Worm (Caenorhabditis elegans) whole organism, young adult: ENCODE data around the gene fis-1.
"Not testable (repeated sequence)": the region's sequence is repeated elsewhere in the genome, so short reads cannot be mapped to it uniquely, and the experiment has no call there.

Experiments used
- B0261.1 ChIP-seq: sonication (generic microtip); optimal IDR thresholded peaks from 2 replicates; lab custom pipeline; 2016; ENCODE audit warnings: mild to moderate bottlenecking, missing genetic modification characterization, moderate library complexity, missing compliant biosample characterization
- B0336.3 ChIP-seq: fragments of 200-800 bp; sonication (Bioruptor generic); IDR thresholded peaks from 2 replicates; pipeline ENCODE4 v1.3.6; 2022; ENCODE audit warnings: missing genetic modification characterization, missing compliant biosample characterization
- D2030.7 ChIP-seq: fragments of 200-800 bp; sonication (Bioruptor generic); IDR thresholded peaks from 2 replicates; pipeline ENCODE4 v1.3.6; 2022; ENCODE audit warnings: missing genetic modification reagents, missing genetic modification characterization, missing compliant biosample characterization
- F22D6.2 ChIP-seq: sonication (generic microtip); optimal IDR thresholded peaks from 2 replicates; lab custom pipeline; 2016; ENCODE audit warnings: mild to moderate bottlenecking, missing genetic modification characterization, missing compliant biosample characterization
- F52B5.7 ChIP-seq: sonication (generic microtip); optimal IDR thresholded peaks from 2 replicates; lab custom pipeline; 2016; ENCODE audit warnings: mild to moderate bottlenecking, missing genetic modification characterization, missing compliant biosample characterization
- K11D2.4 ChIP-seq: fragments of 200-800 bp; sonication (Bioruptor generic); IDR thresholded peaks from 2 replicates; pipeline ENCODE4 v1.3.6; 2022; ENCODE audit warnings: missing genetic modification reagents, missing genetic modification characterization, missing compliant biosample characterization
- K12H6.12 ChIP-seq: fragments of 200-800 bp; sonication (Bioruptor generic); optimal IDR thresholded peaks from 2 replicates; lab custom pipeline; 2018; ENCODE audit warnings: mild to moderate bottlenecking, missing genetic modification characterization, missing compliant biosample characterization
- Y53G8AR.9 ChIP-seq: fragments of 200-800 bp; sonication (Bioruptor generic); conservative IDR thresholded peaks from 2 replicates; pipeline ENCODE4 v1.3.6; 2022; ENCODE audit warnings: missing genetic modification reagents, missing genetic modification characterization, missing compliant biosample characterization
- ZK185.1 ChIP-seq: sonication (generic microtip); optimal IDR thresholded peaks from 2 replicates; lab custom pipeline; 2016; ENCODE audit warnings: mild to moderate bottlenecking, missing genetic modification characterization, missing compliant biosample characterization; ENCODE audit not compliant: poor library complexity, severe bottlenecking
- akir-1 ChIP-seq: fragments of 200-800 bp; sonication (Bioruptor generic); optimal IDR thresholded peaks from 2 replicates; lab custom pipeline; 2018; ENCODE audit warnings: mild to moderate bottlenecking, missing genetic modification characterization, moderate library complexity, missing compliant biosample characterization
- ama-1 ChIP-seq, 3 experiments: fragments of 150-350 bp in 1 of 3; sonication (generic microtip) in 2 of 3; optimal IDR thresholded peaks; 2 replicates each; lab custom pipeline; 2014 to 2018; ENCODE audit warnings: missing biosample characterization in 2 of 3, missing genetic modification characterization in 2 of 3, missing genetic modification reagents in 2 of 3
- athp-1 ChIP-seq: sonication (generic microtip); optimal IDR thresholded peaks from 2 replicates; lab custom pipeline; 2017; ENCODE audit warnings: mild to moderate bottlenecking, missing genetic modification characterization, missing compliant biosample characterization
- cebp-2 ChIP-seq: fragments of 200-800 bp; sonication (Bioruptor generic); IDR thresholded peaks from 2 replicates; pipeline ENCODE4 v1.3.6; 2022; ENCODE audit warnings: missing genetic modification characterization, missing compliant biosample characterization
- ceh-100 ChIP-seq: fragments of 200-800 bp; sonication (Bioruptor generic); IDR thresholded peaks from 2 replicates; pipeline ENCODE4 v1.3.6; 2022; ENCODE audit warnings: missing genetic modification reagents, missing genetic modification characterization, missing compliant biosample characterization
- ceh-27 ChIP-seq: fragments of 200-800 bp; sonication (Bioruptor generic); optimal IDR thresholded peaks from 2 replicates; lab custom pipeline; 2018; ENCODE audit warnings: mild to moderate bottlenecking, missing genetic modification characterization, moderate library complexity, missing compliant biosample characterization
- ceh-91 ChIP-seq: fragments of 200-800 bp; sonication (Bioruptor generic); IDR thresholded peaks from 2 replicates; pipeline ENCODE4 v1.3.6; 2022; ENCODE audit warnings: missing genetic modification reagents, missing genetic modification characterization, missing compliant biosample characterization
- dox-1 ChIP-seq: fragments of 200-800 bp; sonication (Bioruptor generic); IDR thresholded peaks from 2 replicates; pipeline ENCODE4 v1.3.6; 2022; ENCODE audit warnings: missing genetic modification reagents, missing genetic modification characterization, missing compliant biosample characterization
- dpl-1 ChIP-seq: fragments of 150-350 bp; optimal IDR thresholded peaks from 2 replicates; lab custom pipeline; 2014; ENCODE audit warnings: missing biosample characterization, missing genetic modification reagents, missing genetic modification characterization
- ets-4 ChIP-seq: fragments of 200-800 bp; sonication (Bioruptor generic); optimal IDR thresholded peaks from 2 replicates; lab custom pipeline; 2018; ENCODE audit warnings: mild to moderate bottlenecking, missing genetic modification characterization, missing compliant biosample characterization
- gei-17 ChIP-seq: fragments of 200-800 bp; sonication (Bioruptor generic); optimal IDR thresholded peaks from 2 replicates; lab custom pipeline; 2018; ENCODE audit warnings: mild to moderate bottlenecking, missing genetic modification characterization, missing compliant biosample characterization
- him-1 ChIP-seq: sonication (generic microtip); optimal IDR thresholded peaks from 2 replicates; lab custom pipeline; 2016; ENCODE audit warnings: missing genotype, missing genetic modification reagents, missing genetic modification characterization, missing compliant biosample characterization
- let-607 ChIP-seq, 2 experiments: fragments of 200-800 bp in 1 of 2; sonication (Bioruptor generic) in 1 of 2; sonication (generic microtip) in 1 of 2; optimal IDR thresholded peaks; 2 replicates each; lab custom pipeline; 2016 to 2018; ENCODE audit warnings: mild to moderate bottlenecking in 2 of 2, missing compliant biosample characterization in 2 of 2, missing genetic modification characterization in 2 of 2, moderate library complexity in 2 of 2, missing genotype in 1 of 2
- lin-26 ChIP-seq: fragments of 200-800 bp; sonication (Bioruptor generic); IDR thresholded peaks from 2 replicates; pipeline ENCODE4 v1.3.6; 2022; ENCODE audit warnings: missing genetic modification reagents, missing genetic modification characterization, missing compliant biosample characterization
- lin-40 ChIP-seq: sonication (generic microtip); optimal IDR thresholded peaks from 2 replicates; lab custom pipeline; 2016; ENCODE audit warnings: missing genetic modification characterization, mild to moderate bottlenecking, missing compliant biosample characterization, missing genotype, missing genetic modification reagents
- lin-54 ChIP-seq: fragments of 200-800 bp; sonication (Bioruptor generic); optimal IDR thresholded peaks from 2 replicates; lab custom pipeline; 2018; ENCODE audit warnings: mild to moderate bottlenecking, missing genetic modification characterization, missing compliant biosample characterization
- madf-3 ChIP-seq: fragments of 200-800 bp; sonication (Bioruptor generic); IDR thresholded peaks from 2 replicates; pipeline ENCODE4 v1.3.6; 2022; ENCODE audit warnings: missing genetic modification reagents, missing genetic modification characterization, missing compliant biosample characterization
- madf-6 ChIP-seq: fragments of 200-800 bp; sonication (Bioruptor generic); IDR thresholded peaks from 2 replicates; pipeline ENCODE4 v1.3.6; 2022; ENCODE audit warnings: missing genetic modification reagents, missing genetic modification characterization, missing compliant biosample characterization
- mcd-1 ChIP-seq: fragments of 200-800 bp; sonication (Bioruptor generic); IDR thresholded peaks from 2 replicates; pipeline ENCODE4 v1.3.6; 2022; ENCODE audit warnings: missing genetic modification reagents, missing genetic modification characterization, missing compliant biosample characterization
- nfyb-1 ChIP-seq: fragments of 200-800 bp; sonication (Bioruptor generic); IDR thresholded peaks from 2 replicates; pipeline ENCODE4 v1.3.6; 2022; ENCODE audit warnings: missing genetic modification reagents, missing genetic modification characterization, missing compliant biosample characterization
- nhr-80 ChIP-seq: sonication (generic microtip); optimal IDR thresholded peaks from 2 replicates; lab custom pipeline; 2016; ENCODE audit warnings: missing genetic modification characterization, missing compliant biosample characterization
- pbrm-1 ChIP-seq: fragments of 200-800 bp; sonication (Bioruptor generic); IDR thresholded peaks from 2 replicates; pipeline ENCODE4 v1.3.6; 2022; ENCODE audit warnings: missing genetic modification reagents, missing genetic modification characterization, missing compliant biosample characterization
- repo-1 ChIP-seq: sonication (generic microtip); optimal IDR thresholded peaks from 2 replicates; lab custom pipeline; 2017; ENCODE audit warnings: mild to moderate bottlenecking, missing genetic modification characterization, missing compliant biosample characterization
- sdz-38 ChIP-seq: sonication (generic microtip); optimal IDR thresholded peaks from 2 replicates; lab custom pipeline; 2016; ENCODE audit warnings: missing genotype, missing genetic modification characterization, missing compliant biosample characterization
- sea-2 ChIP-seq: fragments of 200-800 bp; sonication (Bioruptor generic); IDR thresholded peaks from 2 replicates; pipeline ENCODE4 v1.3.6; 2022; ENCODE audit warnings: missing genetic modification characterization, missing compliant biosample characterization
- snpc-4 ChIP-seq, 5 experiments: fragments of 150-350 bp in 1 of 5; sonication (generic microtip) in 4 of 5; optimal IDR thresholded peaks; 2 replicates each; lab custom pipeline; 2014 to 2018; ENCODE audit warnings: missing genetic modification characterization in 5 of 5, missing biosample characterization in 3 of 5, antibody characterized with exemption in 2 of 5, mild to moderate bottlenecking in 2 of 5, missing compliant biosample characterization in 2 of 5, missing genotype in 2 of 5, moderate library complexity in 2 of 5, missing genetic modification reagents in 1 of 5
- somi-1 ChIP-seq: fragments of 200-800 bp; sonication (Bioruptor generic); optimal IDR thresholded peaks from 2 replicates; lab custom pipeline; 2018; ENCODE audit warnings: mild to moderate bottlenecking, missing genetic modification characterization, missing compliant biosample characterization
- tbp1 ChIP-seq: fragments of 200-800 bp; sonication (Bioruptor generic); optimal IDR thresholded peaks from 2 replicates; lab custom pipeline; 2018; ENCODE audit warnings: mild to moderate bottlenecking, missing genetic modification characterization, missing compliant biosample characterization
- tlf-1 ChIP-seq: fragments of 200-800 bp; sonication (Bioruptor generic); optimal IDR thresholded peaks from 2 replicates; lab custom pipeline; 2018; ENCODE audit warnings: mild to moderate bottlenecking, missing genetic modification characterization, missing compliant biosample characterization
- unc-130 ChIP-seq: sonication (generic microtip); optimal IDR thresholded peaks from 2 replicates; lab custom pipeline; 2016; ENCODE audit warnings: missing genetic modification reagents, missing genetic modification characterization, missing compliant biosample characterization
- ztf-25 ChIP-seq: fragments of 200-800 bp; sonication (Bioruptor generic); IDR thresholded peaks from 2 replicates; pipeline ENCODE4 v1.3.6; 2022; ENCODE audit warnings: missing genetic modification reagents, missing genetic modification characterization, missing compliant biosample characterization
- ztf-28 ChIP-seq: fragments of 200-800 bp; sonication (Bioruptor generic); IDR thresholded peaks from 2 replicates; pipeline ENCODE4 v1.3.6; 2022; ENCODE audit warnings: missing genetic modification reagents, missing genetic modification characterization, missing compliant biosample characterization

The fis-1 gene

DNA sequence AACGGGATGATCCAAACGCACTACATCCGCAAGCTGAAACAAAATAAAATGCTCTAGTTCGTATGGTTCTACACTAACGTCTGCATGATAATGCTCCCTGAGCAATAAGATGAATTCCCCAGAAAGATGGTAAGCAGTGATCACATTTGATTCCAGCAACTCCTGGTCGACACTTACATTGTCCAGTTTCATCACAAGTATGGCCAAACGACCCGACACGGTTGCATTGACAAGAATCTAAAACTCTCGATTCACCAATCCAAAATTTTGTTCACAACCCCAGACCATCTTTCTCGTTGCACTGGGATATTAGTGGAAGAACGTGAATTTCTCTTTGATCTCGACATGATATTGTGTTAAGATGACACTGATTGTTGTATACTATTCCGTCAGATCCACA is 15.1 kb downstream of the fis-1 start (continued):
- TF ChIP-seq F52B5.7, result no peak

DNA sequence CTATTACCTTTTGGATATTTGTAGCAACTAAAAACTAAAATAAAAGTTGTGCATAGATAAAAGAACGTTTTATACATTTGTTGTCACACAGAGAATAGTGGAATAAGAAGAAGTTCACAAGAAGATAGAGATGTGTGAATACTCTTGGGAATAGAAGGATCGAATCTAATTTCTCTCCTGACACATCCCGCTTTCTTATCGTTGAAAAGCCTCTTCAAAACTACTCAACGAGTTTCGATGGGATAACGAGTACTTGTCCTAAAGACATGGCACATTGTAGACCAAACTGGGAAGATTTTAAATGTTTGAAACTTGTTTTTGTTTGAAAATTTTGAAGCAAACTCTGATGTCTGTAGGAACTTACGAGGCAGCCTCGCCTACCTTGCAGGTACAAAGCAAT is 17.5 kb downstream of the fis-1 start:
- TF ChIP-seq ceh-27 (peak; percentile 50), somi-1 (GFP tag; lab: Kevin White, UChicago) (no peak), Y53G8AR.9 (GFP tag; lab: Robert Waterston, UW) (no peak), gei-17 (no peak)

DNA sequence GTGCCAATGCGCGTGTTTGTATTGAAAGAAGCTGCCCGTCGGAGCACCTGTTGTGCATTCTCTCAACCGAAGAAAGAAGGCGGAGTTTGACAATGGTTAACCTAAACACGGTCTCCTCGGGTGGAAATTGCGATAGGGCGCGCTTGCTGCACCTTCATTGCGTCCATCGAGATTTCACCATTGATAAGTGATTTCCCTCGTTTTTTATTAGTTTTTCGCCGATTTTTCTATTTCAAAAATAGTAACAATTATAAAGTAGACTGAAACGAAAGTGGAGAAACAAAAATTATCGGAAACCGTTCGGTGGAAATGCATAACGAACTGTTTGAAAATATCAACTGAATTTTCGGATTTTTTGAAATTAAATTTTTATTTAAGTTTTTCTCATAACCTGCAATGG is 20.1 kb downstream of the fis-1 start, which contains the start of gene agr-1:
Gene agr-1 (minus strand): TSS at position 101 of the 400 bp plus-strand sequence.
- TF ChIP-seq madf-6 (GFP tag; lab: Robert Waterston, UW); F22D6.2 (tag; lab: Kevin White, UChicago); lin-26 (GFP tag; lab: Robert Waterston, UW): not testable (repeated sequence)

DNA sequence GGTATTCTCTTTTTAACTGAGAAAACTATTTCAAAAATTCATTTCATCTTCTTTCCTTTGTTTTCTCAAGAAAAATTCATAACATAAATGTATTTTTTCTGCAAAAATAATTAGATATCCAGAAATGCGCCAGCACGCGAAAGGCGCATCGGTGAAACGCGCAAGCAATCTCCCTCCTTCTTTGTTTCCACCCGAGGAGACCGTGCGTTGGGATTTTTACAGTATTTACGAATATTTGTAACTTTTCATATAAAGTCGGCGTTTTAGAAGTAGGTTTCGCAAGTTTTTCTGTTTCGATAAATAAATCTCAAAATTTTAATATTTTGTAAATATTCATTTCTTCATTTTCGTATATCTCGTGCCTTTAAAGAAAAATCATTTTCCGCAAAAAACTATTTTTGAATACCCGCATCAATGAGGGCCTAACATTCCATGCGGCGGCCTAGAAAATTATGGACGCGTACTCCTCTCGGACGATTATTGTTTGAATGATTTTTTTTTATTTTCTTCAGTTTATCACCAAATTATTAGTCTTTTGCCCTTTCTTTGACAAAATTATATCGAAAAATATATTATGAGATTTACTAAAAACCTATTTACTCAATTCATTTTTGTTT is 21.6 kb downstream of the fis-1 start, which contains the start of gene ssup-72:
Gene ssup-72 (plus strand): TSS at position 181 of the 617 bp plus-strand sequence.
- TF ChIP-seq D2030.7 (GFP tag; lab: Robert Waterston, UW) (peak; percentile 76), cebp-2 (GFP tag; lab: Robert Waterston, UW) (no peak), ztf-28 (GFP tag; lab: Robert Waterston, UW) (no peak), ceh-100 (GFP tag; lab: Robert Waterston, UW) (0 out of 2 replicates have a peak, but pooled peaks have one; percentile 16), K12H6.12 (tag; lab: Kevin White, UChicago) (peak; percentile 1), B0336.3 (GFP tag; lab: Robert Waterston, UW) (no peak), mcd-1 (GFP tag; lab: Robert Waterston, UW) (peak; percentile 62; the same call in 1 of the 2 replicates), madf-6 (GFP tag; lab: Robert Waterston, UW) (peak; percentile 81), sdz-38 (tag; lab: Kevin White, UChicago) (no peak), tbp1 (GFP tag; lab: Kevin White, UChicago) (peak; percentile 22), dox-1 (GFP tag; lab: Robert Waterston, UW) (peak; percentile 81), athp-1 (peak; percentile 22), lin-40 (tag; lab: Kevin White, UChicago) (peak; percentile 59), nfyb-1 (GFP tag; lab: Robert Waterston, UW) (peak; percentile 35; the same call in 1 of the 2 replicates), akir-1 (no peak), madf-3 (GFP tag; lab: Robert Waterston, UW) (0 out of 2 replicates have a peak, but pooled peaks have one; percentile 31), ama-1 (optimal IDR thresholded peaks at IDR 0.05; lab: Kevin White, UChicago) (no peak), ama-1 (GFP tag; optimal IDR thresholded peaks at IDR 0.05; lab: Kevin White, UChicago) (no peak), unc-130 (GFP tag; lab: Kevin White, UChicago) (peak; percentile 66), ZK185.1 (tag; lab: Kevin White, UChicago) (peak; percentile 72), sea-2 (GFP tag; lab: Robert Waterston, UW) (no peak), lin-54 (GFP tag; lab: Kevin White, UChicago) (peak; percentile 78), pbrm-1 (GFP tag; lab: Robert Waterston, UW) (peak; percentile 50; the same call in 1 of the 2 replicates), nhr-80 (tag; lab: Kevin White, UChicago) (no peak), let-607 (tag; optimal IDR thresholded peaks at IDR 0.05; lab: Kevin White, UChicago) (peak in 1 of 2 experiments; percentile 58), dpl-1 (GFP tag; lab: Kevin White, UChicago) (peak; percentile 35), B0261.1 (tag; lab: Kevin White, UChicago) (no peak), ztf-25 (GFP tag; lab: Robert Waterston, UW) (0 out of 2 replicates have a peak, but pooled peaks have one; percentile 6), repo-1 (no peak), ceh-27 (peak; percentile 55), ets-4 (GFP tag; lab: Kevin White, UChicago) (no peak), ceh-91 (peak; percentile 45; the same call in 1 of the 2 replicates), tlf-1 (GFP tag; lab: Kevin White, UChicago) (peak; percentile 8), snpc-4 (GFP tag; optimal IDR thresholded peaks at IDR 0.05; lab: Kevin White, UChicago) (no peak), snpc-4 (tag; optimal IDR thresholded peaks at IDR 0.05; lab: Kevin White, UChicago) (peak in 2 of 4 experiments; percentile 8 to 33), K11D2.4 (GFP tag; lab: Robert Waterston, UW) (0 out of 2 replicates have a peak, but pooled peaks have one; percentile 32), him-1 (peak; percentile 9)
